Fruit fly (Drosophila melanogaster) whole organism, embryonic: ENCODE measurements around the gene ghi.
A peak's percentile ranks its signal among the peaks of the same experiment; 100 is the strongest.

Source experiments
- ATbp ChIP-seq: fragments of 200-800 bp; sonication (Bioruptor generic); optimal IDR thresholded peaks from 2 replicates; lab custom pipeline; 2017; ENCODE audit warnings: missing biosample characterization, mild to moderate bottlenecking, missing genetic modification characterization, missing genetic modification reagents
- Bgb ChIP-seq: fragments of 200-800 bp; sonication (Bioruptor generic); IDR thresholded peaks from 2 replicates; pipeline ENCODE4 v1.3.6; 2022; ENCODE audit warnings: missing biosample characterization, missing genetic modification characterization; ENCODE audit not compliant: partially characterized antibody
- Blimp-1 ChIP-seq: fragments of 200-800 bp; sonication (Bioruptor generic); optimal IDR thresholded peaks from 3 replicates; lab custom pipeline; 2018; ENCODE audit warnings: missing biosample characterization, missing genetic modification characterization, mild to moderate bottlenecking, moderate library complexity, missing genetic modification reagents
- CG10274 ChIP-seq: fragments of 200-800 bp; sonication (Bioruptor generic); optimal IDR thresholded peaks from 3 replicates; lab custom pipeline; 2017; ENCODE audit warnings: missing biosample characterization, mild to moderate bottlenecking, missing genetic modification characterization
- CG11085 ChIP-seq: fragments of 200-800 bp; sonication (Bioruptor generic); IDR thresholded peaks from 2 replicates; pipeline ENCODE4 v1.3.6; 2022; ENCODE audit warnings: missing biosample characterization, missing genetic modification characterization
- CG11456 ChIP-seq: fragments of 200-800 bp; sonication (Bioruptor generic); IDR thresholded peaks from 3 replicates; pipeline ENCODE4 v1.3.6; 2022; ENCODE audit warnings: missing biosample characterization, missing genetic modification characterization
- CG11695 ChIP-seq: fragments of 200-800 bp; sonication (Bioruptor generic); IDR thresholded peaks from 3 replicates; pipeline ENCODE4 v1.3.6; 2022; ENCODE audit warnings: missing biosample characterization, missing genetic modification characterization
- CG11696 ChIP-seq: fragments of 200-800 bp; sonication (Bioruptor generic); IDR thresholded peaks from 2 replicates; pipeline ENCODE4 v1.3.6; 2022; ENCODE audit warnings: missing biosample characterization, missing genetic modification characterization
- CG1233 ChIP-seq: fragments of 200-800 bp; sonication (Bioruptor generic); optimal IDR thresholded peaks from 4 replicates; lab custom pipeline; 2018; ENCODE audit warnings: missing biosample characterization, mild to moderate bottlenecking, missing genetic modification characterization
- CG15073 ChIP-seq: fragments of 200-800 bp; sonication (Bioruptor generic); optimal IDR thresholded peaks from 2 replicates; lab custom pipeline; 2016; ENCODE audit warnings: missing biosample characterization, missing genetic modification characterization
- CG15514 ChIP-seq: fragments of 200-800 bp; sonication (Bioruptor generic); optimal IDR thresholded peaks from 3 replicates; lab custom pipeline; 2017; ENCODE audit warnings: missing biosample characterization, missing genetic modification characterization, mild to moderate bottlenecking, moderate library complexity, missing genetic modification reagents
- CG16815 ChIP-seq: fragments of 200-800 bp; sonication (Bioruptor generic); optimal IDR thresholded peaks from 3 replicates; lab custom pipeline; 2017; ENCODE audit warnings: missing biosample characterization, mild to moderate bottlenecking, missing genetic modification characterization
- CG18011 ChIP-seq: fragments of 200-800 bp; sonication (Bioruptor generic); optimal IDR thresholded peaks from 2 replicates; lab custom pipeline; 2017; ENCODE audit warnings: missing biosample characterization, missing genetic modification characterization, mild to moderate bottlenecking, moderate library complexity, missing genotype
- CG1832 ChIP-seq: fragments of 200-800 bp; sonication (Bioruptor generic); optimal IDR thresholded peaks from 2 replicates; lab custom pipeline; 2017; ENCODE audit warnings: missing biosample characterization, mild to moderate bottlenecking, missing genetic modification characterization, inconsistent platforms
- CG2116 ChIP-seq: fragments of 200-800 bp; sonication (Bioruptor generic); optimal IDR thresholded peaks from 3 replicates; lab custom pipeline; 2018; ENCODE audit warnings: missing biosample characterization, mild to moderate bottlenecking, missing genetic modification characterization
- CG31224 ChIP-seq: fragments of 200-800 bp; sonication (Bioruptor generic); IDR thresholded peaks from 2 replicates; pipeline ENCODE4 v1.3.6; 2022; ENCODE audit warnings: missing biosample characterization, missing genetic modification characterization
- CG42726 ChIP-seq: fragments of 200-800 bp; sonication (Bioruptor generic); IDR thresholded peaks from 2 replicates; pipeline ENCODE4 v1.3.6; 2022; ENCODE audit warnings: missing biosample characterization, missing genetic modification characterization; ENCODE audit not compliant: partially characterized antibody
- CG7745 ChIP-seq: fragments of 200-800 bp; sonication (Bioruptor generic); optimal IDR thresholded peaks from 2 replicates; lab custom pipeline; 2018; ENCODE audit warnings: missing biosample characterization, mild to moderate bottlenecking, missing genetic modification characterization, moderate library complexity
- CG9876 ChIP-seq: fragments of 200-800 bp; sonication (Bioruptor generic); optimal IDR thresholded peaks from 2 replicates; lab custom pipeline; 2016; ENCODE audit warnings: missing biosample characterization, missing genetic modification characterization
- CrebB ChIP-seq: fragments of 200-800 bp; sonication (Bioruptor generic); optimal IDR thresholded peaks from 3 replicates; lab custom pipeline; 2018; ENCODE audit warnings: missing biosample characterization, mild to moderate bottlenecking, missing genetic modification characterization
- D ChIP-seq, 2 experiments: fragments of 200-800 bp in 1 of 2; fragments of >200 bp in 1 of 2; sonication (Bioruptor generic) in 1 of 2; optimal IDR thresholded peaks; 2 replicates in 1 of 2; 3 replicates in 1 of 2; lab custom pipeline; 2017; ENCODE audit warnings: mild to moderate bottlenecking in 1 of 2, missing biosample characterization in 1 of 2, missing genetic modification characterization in 1 of 2, missing genetic modification reagents in 1 of 2
- Dfd ChIP-seq, 2 experiments: fragments of >200 bp; optimal IDR thresholded peaks; 2 replicates each; lab custom pipeline; 2017; ENCODE audit warnings: missing biosample characterization in 2 of 2, missing genetic modification characterization in 2 of 2
- Dip2 ChIP-seq: fragments of 200-800 bp; sonication (Bioruptor generic); IDR thresholded peaks from 2 replicates; pipeline ENCODE4 v1.3.6; 2022; ENCODE audit warnings: missing biosample characterization, missing genetic modification characterization
- Mad ChIP-seq: fragments of 200-800 bp; sonication (Bioruptor generic); optimal IDR thresholded peaks from 2 replicates; lab custom pipeline; 2016; ENCODE audit warnings: missing biosample characterization, missing genetic modification characterization
- Poxn ChIP-seq: fragments of 200-800 bp; sonication (Bioruptor generic); IDR thresholded peaks from 2 replicates; pipeline ENCODE4 v1.3.6; 2022; ENCODE audit warnings: missing biosample characterization, missing genetic modification characterization
- Rx ChIP-seq: fragments of 200-800 bp; sonication (Bioruptor generic); IDR thresholded peaks from 2 replicates; pipeline ENCODE4 v1.3.6; 2022; ENCODE audit warnings: missing biosample characterization, missing genetic modification characterization
- Sry-β ChIP-seq: fragments of 200-800 bp; sonication (Bioruptor generic); optimal IDR thresholded peaks from 2 replicates; lab custom pipeline; 2018; ENCODE audit warnings: missing biosample characterization, mild to moderate bottlenecking, missing genetic modification characterization, moderate library complexity
- Stat92E ChIP-seq, 3 experiments: fragments of >200 bp in 2 of 3; fragments of 200-800 bp in 1 of 3; sonication (Bioruptor generic) in 1 of 3; optimal IDR thresholded peaks; 2 replicates each; lab custom pipeline; 2017 to 2019; ENCODE audit warnings: missing biosample characterization in 3 of 3, missing genetic modification characterization in 3 of 3, mild to moderate bottlenecking in 1 of 3, moderate library complexity in 1 of 3
- Usf ChIP-seq: fragments of 200-800 bp; sonication (Bioruptor generic); optimal IDR thresholded peaks from 2 replicates; lab custom pipeline; 2017; ENCODE audit warnings: missing genotype, missing biosample characterization, missing genetic modification characterization
- bsh ChIP-seq, 2 experiments: fragments of 200-800 bp; sonication (Bioruptor generic); optimal IDR thresholded peaks; 2 replicates each; lab custom pipeline; 2017 to 2018; ENCODE audit warnings: mild to moderate bottlenecking in 2 of 2, missing biosample characterization in 2 of 2, missing genetic modification characterization in 2 of 2, moderate library complexity in 1 of 2
- cas ChIP-seq: fragments of 200-800 bp; sonication (Bioruptor generic); IDR thresholded peaks from 2 replicates; pipeline ENCODE4 v1.3.6; 2022; ENCODE audit warnings: missing biosample characterization, missing genetic modification characterization
- cg ChIP-seq: fragments of 200-800 bp; sonication (Bioruptor generic); optimal IDR thresholded peaks from 3 replicates; lab custom pipeline; 2019; ENCODE audit warnings: missing biosample characterization, mild to moderate bottlenecking, missing genetic modification characterization, moderate library complexity
- chn ChIP-seq: fragments of 200-800 bp; sonication (Bioruptor generic); optimal IDR thresholded peaks from 2 replicates; lab custom pipeline; 2016; ENCODE audit warnings: missing biosample characterization, missing genetic modification characterization
- croc ChIP-seq: fragments of 200-800 bp; sonication (Bioruptor generic); conservative IDR thresholded peaks from 3 replicates; pipeline ENCODE4 v1.3.6; 2022; ENCODE audit warnings: missing biosample characterization, missing genetic modification characterization
- dati ChIP-seq: fragments of 200-800 bp; sonication (Bioruptor generic); IDR thresholded peaks from 2 replicates; pipeline ENCODE4 v1.3.6; 2022; ENCODE audit warnings: missing biosample characterization, missing genetic modification characterization
- ftz-f1 ChIP-seq: fragments of 200-800 bp; sonication (Bioruptor generic); optimal IDR thresholded peaks from 2 replicates; lab custom pipeline; 2016; ENCODE audit warnings: missing biosample characterization, missing genetic modification characterization
- gem ChIP-seq: fragments of 200-800 bp; sonication (Bioruptor generic); optimal IDR thresholded peaks from 2 replicates; lab custom pipeline; 2019; ENCODE audit warnings: missing biosample characterization, mild to moderate bottlenecking, missing genetic modification characterization, moderate library complexity
- grn ChIP-seq: fragments of 200-800 bp; sonication (Bioruptor generic); optimal IDR thresholded peaks from 3 replicates; lab custom pipeline; 2017; ENCODE audit warnings: missing biosample characterization, missing genetic modification characterization
- mirr ChIP-seq: fragments of 200-800 bp; sonication (Bioruptor generic); optimal IDR thresholded peaks from 3 replicates; lab custom pipeline; 2018; ENCODE audit warnings: missing biosample characterization, mild to moderate bottlenecking, missing genetic modification characterization
- nau ChIP-seq: fragments of 200-800 bp; sonication (Bioruptor generic); optimal IDR thresholded peaks from 3 replicates; lab custom pipeline; 2017; ENCODE audit warnings: missing biosample characterization, mild to moderate bottlenecking, missing genetic modification characterization, missing genetic modification reagents
- nerfin-1 ChIP-seq: fragments of 200-800 bp; sonication (Bioruptor generic); optimal IDR thresholded peaks from 3 replicates; lab custom pipeline; 2019; ENCODE audit warnings: missing biosample characterization, mild to moderate bottlenecking, missing genetic modification characterization, moderate library complexity
- nom ChIP-seq: fragments of 200-800 bp; sonication (Bioruptor generic); optimal IDR thresholded peaks from 2 replicates; lab custom pipeline; 2017; ENCODE audit warnings: missing biosample characterization, missing genetic modification characterization, mild to moderate bottlenecking, moderate library complexity, missing genetic modification reagents
- peb ChIP-seq: fragments of 200-800 bp; sonication (Bioruptor generic); IDR thresholded peaks from 2 replicates; pipeline ENCODE4 v1.3.6; 2022; ENCODE audit warnings: missing biosample characterization, missing genetic modification characterization
- pros ChIP-seq: fragments of 200-800 bp; sonication (Bioruptor generic); optimal IDR thresholded peaks from 3 replicates; lab custom pipeline; 2019; ENCODE audit warnings: missing biosample characterization, mild to moderate bottlenecking, missing genetic modification characterization, moderate library complexity
- repo ChIP-seq: fragments of 200-800 bp; sonication (Bioruptor generic); optimal IDR thresholded peaks from 2 replicates; lab custom pipeline; 2016; ENCODE audit warnings: missing biosample characterization, missing genetic modification characterization
- ro ChIP-seq: fragments of 200-800 bp; sonication (Bioruptor generic); IDR thresholded peaks from 2 replicates; pipeline ENCODE4 v1.3.6; 2022; ENCODE audit warnings: missing biosample characterization, missing genetic modification characterization
- slou ChIP-seq: fragments of 200-800 bp; sonication (Bioruptor generic); optimal IDR thresholded peaks from 3 replicates; lab custom pipeline; 2016; ENCODE audit warnings: missing biosample characterization, missing genetic modification characterization
- sr ChIP-seq: fragments of 200-800 bp; sonication (Bioruptor generic); IDR thresholded peaks from 3 replicates; pipeline ENCODE4 v1.3.6; 2022; ENCODE audit warnings: missing biosample characterization, missing genetic modification characterization
- trh ChIP-seq: fragments of 200-800 bp; sonication (Bioruptor generic); optimal IDR thresholded peaks from 2 replicates; lab custom pipeline; 2016; ENCODE audit warnings: missing biosample characterization, missing genetic modification characterization
- vfl ChIP-seq: fragments of 200-800 bp; sonication (Bioruptor generic); optimal IDR thresholded peaks from 2 replicates; lab custom pipeline; 2016; ENCODE audit warnings: missing biosample characterization, missing genetic modification characterization

ghi gene

DNA sequence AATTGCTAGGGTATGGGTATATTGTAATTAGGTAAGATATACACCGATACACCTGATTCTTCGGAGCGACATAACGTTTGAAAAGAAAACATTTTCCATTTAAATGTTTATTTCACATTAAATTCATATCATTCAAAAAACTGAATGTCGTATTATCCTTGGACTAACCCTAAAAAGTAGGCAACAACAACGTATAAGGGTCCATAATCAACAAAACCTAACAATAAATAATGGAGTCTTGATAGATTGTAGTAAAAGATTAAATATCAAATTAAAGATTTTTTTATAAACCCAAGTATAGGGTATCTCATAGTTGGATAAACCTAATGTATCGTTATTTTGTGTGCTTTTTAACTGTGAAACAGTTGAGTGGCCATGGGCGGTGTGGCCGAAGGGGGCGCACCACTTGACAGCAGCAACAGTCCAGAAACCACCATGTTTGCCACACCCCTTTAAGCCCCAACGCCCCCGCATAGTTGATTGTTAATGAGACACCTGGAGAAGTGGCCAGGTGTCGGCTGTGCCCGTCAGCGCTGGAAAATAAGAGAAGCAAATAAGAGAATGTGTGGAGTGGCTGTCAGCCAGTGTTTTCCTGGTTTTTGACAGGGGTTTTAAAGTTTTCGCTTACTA lies 16.7 kb downstream of the ghi start (continued):
- no peak for TF ChIP-seq trh (GFP tag; lab: Kevin White, UChicago)
- TF ChIP-seq cas: no peak
- TF ChIP-seq Blimp-1: peak; percentile 26
- TF ChIP-seq Bgb: no peak
- no peak for TF ChIP-seq CG11085
- no peak for TF ChIP-seq CG1233 (GFP tag; lab: Kevin White, UChicago)
- TF ChIP-seq CG11696 (GFP tag; lab: Robert Waterston, UW): no peak
- no peak for TF ChIP-seq sr (GFP tag; lab: Robert Waterston, UW)
- peak; percentile 7 for TF ChIP-seq ATbp (GFP tag; lab: Kevin White, UChicago)
- no peak for TF ChIP-seq ro (GFP tag; lab: Robert Waterston, UW)
- TF ChIP-seq CG11695 (GFP tag; lab: Robert Waterston, UW): no peak
- no peak for TF ChIP-seq Usf
- no peak for TF ChIP-seq CG42726 (GFP tag; lab: Robert Waterston, UW)
- no peak for TF ChIP-seq CG2116 (GFP tag; lab: Kevin White, UChicago)
- TF ChIP-seq vfl (GFP tag; lab: Kevin White, UChicago): no peak
- no peak for TF ChIP-seq CG9876
- TF ChIP-seq grn: no peak
- TF ChIP-seq CG15073 (GFP tag; lab: Kevin White, UChicago): no peak
- no peak for TF ChIP-seq mirr (GFP tag; lab: Kevin White, UChicago)
- TF ChIP-seq D (optimal IDR thresholded peaks at IDR 0.05; lab: Kevin White, UChicago): no peak
- TF ChIP-seq D (GFP tag; optimal IDR thresholded peaks at IDR 0.05; lab: Kevin White, UChicago): peak; percentile 34
- TF ChIP-seq cg (GFP tag; lab: Kevin White, UChicago): no peak
- TF ChIP-seq Rx (GFP tag; lab: Robert Waterston, UW): no peak
- TF ChIP-seq peb (GFP tag; lab: Robert Waterston, UW): no peak
- no peak for TF ChIP-seq CG11456 (GFP tag; lab: Robert Waterston, UW)
- TF ChIP-seq Poxn (GFP tag; lab: Robert Waterston, UW): no peak
- TF ChIP-seq gem (tag; lab: Kevin White, UChicago): peak; percentile 58
- TF ChIP-seq CG16815 (GFP tag; lab: Kevin White, UChicago): no peak
- no peak for TF ChIP-seq CG10274
- no peak for TF ChIP-seq CG1832 (GFP tag; lab: Kevin White, UChicago)
- no peak for TF ChIP-seq Dfd (GFP tag; optimal IDR thresholded peaks at IDR 0.05; lab: Kevin White, UChicago)
- peak; percentile 3 for TF ChIP-seq CG15514
- peak in 1 of 2 experiments; percentile 32 for TF ChIP-seq bsh (GFP tag; optimal IDR thresholded peaks at IDR 0.05; lab: Kevin White, UChicago)
- TF ChIP-seq croc: no peak
- no peak for TF ChIP-seq slou (GFP tag; lab: Kevin White, UChicago)
- TF ChIP-seq CG7745 (tag; lab: Kevin White, UChicago): no peak
- TF ChIP-seq CG31224: no peak
- TF ChIP-seq Stat92E (GFP tag; optimal IDR thresholded peaks at IDR 0.05; lab: Kevin White, UChicago): no peak
- TF ChIP-seq chn: no peak
- no peak for TF ChIP-seq repo (GFP tag; lab: Kevin White, UChicago)
- no peak for TF ChIP-seq CG18011 (GFP tag; lab: Kevin White, UChicago)
- TF ChIP-seq CrebB (tag; lab: Kevin White, UChicago): no peak
- TF ChIP-seq ftz-f1 (GFP tag; lab: Kevin White, UChicago): no peak
- TF ChIP-seq dati: no peak
- no peak for TF ChIP-seq Mad (GFP tag; lab: Kevin White, UChicago)
- TF ChIP-seq pros: no peak
- no peak for TF ChIP-seq nau
- TF ChIP-seq nom (GFP tag; lab: Kevin White, UChicago): no peak
- no peak for TF ChIP-seq nerfin-1 (tag; lab: Kevin White, UChicago)
- TF ChIP-seq Dip2 (GFP tag; lab: Robert Waterston, UW): no peak
- TF ChIP-seq Sry-β (GFP tag; lab: Kevin White, UChicago): no peak
